Fruit fly (Drosophila melanogaster) whole organism, embryonic: ENCODE data around the gene mRRF2.
A peak's percentile ranks its signal among the peaks of the same experiment; 100 is the strongest.

Experiments used
- Bteb2 ChIP-seq: fragments of 200-800 bp; sonication (Bioruptor generic); optimal IDR thresholded peaks from 2 replicates; lab custom pipeline; 2016; ENCODE audit warnings: missing biosample characterization, missing genetic modification characterization
- CG10267 ChIP-seq: fragments of 200-800 bp; sonication (Bioruptor generic); optimal IDR thresholded peaks from 2 replicates; lab custom pipeline; 2018; ENCODE audit warnings: missing biosample characterization, mild to moderate bottlenecking, missing genetic modification characterization, moderate library complexity
- CG10366 ChIP-seq: fragments of 200-800 bp; sonication (Bioruptor generic); IDR thresholded peaks from 2 replicates; pipeline ENCODE4 v1.3.6; 2022; ENCODE audit warnings: missing biosample characterization, missing genetic modification characterization
- CG10462 ChIP-seq: fragments of 200-800 bp; sonication (Bioruptor generic); optimal IDR thresholded peaks from 2 replicates; lab custom pipeline; 2016; ENCODE audit warnings: missing biosample characterization, missing genetic modification characterization
- CG12659 ChIP-seq: fragments of 200-800 bp; sonication (Bioruptor generic); optimal IDR thresholded peaks from 3 replicates; lab custom pipeline; 2017; ENCODE audit warnings: mild to moderate bottlenecking, missing biosample characterization, missing genetic modification reagents, missing genetic modification characterization
- CG13287 ChIP-seq: fragments of 200-800 bp; sonication (Bioruptor generic); IDR thresholded peaks from 2 replicates; pipeline ENCODE4 v1.3.6; 2022; ENCODE audit warnings: missing biosample characterization, missing genetic modification characterization; ENCODE audit not compliant: partially characterized antibody
- CG14050 ChIP-seq: fragments of 200-800 bp; sonication (Bioruptor generic); IDR thresholded peaks from 3 replicates; pipeline ENCODE4 v1.3.6; 2022; ENCODE audit warnings: missing biosample characterization, missing genetic modification characterization
- CG18764 ChIP-seq: fragments of 200-800 bp; sonication (Bioruptor generic); optimal IDR thresholded peaks from 3 replicates; lab custom pipeline; 2016; ENCODE audit warnings: missing biosample characterization, missing genetic modification characterization
- CG2116 ChIP-seq: fragments of 200-800 bp; sonication (Bioruptor generic); optimal IDR thresholded peaks from 3 replicates; lab custom pipeline; 2018; ENCODE audit warnings: missing biosample characterization, mild to moderate bottlenecking, missing genetic modification characterization
- CG30403 ChIP-seq: fragments of 200-800 bp; sonication (Bioruptor generic); optimal IDR thresholded peaks from 3 replicates; lab custom pipeline; 2016; ENCODE audit warnings: missing biosample characterization, missing genetic modification characterization
- CG34376 ChIP-seq: fragments of 200-800 bp; sonication (Bioruptor generic); optimal IDR thresholded peaks from 2 replicates; lab custom pipeline; 2018; ENCODE audit warnings: missing biosample characterization, mild to moderate bottlenecking, missing genetic modification characterization
- CG3726 ChIP-seq: fragments of 200-800 bp; sonication (Bioruptor generic); IDR thresholded peaks from 3 replicates; pipeline ENCODE4, ENCODE4 v1.3.6; 2022; ENCODE audit warnings: missing biosample characterization, missing genetic modification characterization
- CG3995 ChIP-seq: fragments of 200-800 bp; sonication (Bioruptor generic); optimal IDR thresholded peaks from 3 replicates; lab custom pipeline; 2016; ENCODE audit warnings: missing biosample characterization, missing genetic modification characterization
- CG4282 ChIP-seq: fragments of 200-800 bp; sonication (Bioruptor generic); optimal IDR thresholded peaks from 2 replicates; lab custom pipeline; 2016; ENCODE audit warnings: missing biosample characterization, missing genetic modification characterization
- CG5953 ChIP-seq: fragments of 200-800 bp; sonication (Bioruptor generic); IDR thresholded peaks from 2 replicates; pipeline ENCODE4 v1.3.6; 2022; ENCODE audit warnings: missing biosample characterization, missing genetic modification characterization
- CG9797 ChIP-seq: fragments of 200-800 bp; sonication (Bioruptor generic); optimal IDR thresholded peaks from 3 replicates; lab custom pipeline; 2018; ENCODE audit warnings: missing biosample characterization, mild to moderate bottlenecking, missing genetic modification characterization
- CG9817 ChIP-seq: fragments of 200-800 bp; sonication (Bioruptor generic); optimal IDR thresholded peaks from 2 replicates; lab custom pipeline; 2018; ENCODE audit warnings: missing biosample characterization, mild to moderate bottlenecking, missing genetic modification characterization, moderate library complexity
- D19B ChIP-seq: fragments of 200-800 bp; sonication (Bioruptor generic); optimal IDR thresholded peaks from 2 replicates; lab custom pipeline; 2017; ENCODE audit warnings: missing biosample characterization, mild to moderate bottlenecking, missing genetic modification characterization
- Dip2 ChIP-seq: fragments of 200-800 bp; sonication (Bioruptor generic); IDR thresholded peaks from 2 replicates; pipeline ENCODE4 v1.3.6; 2022; ENCODE audit warnings: missing biosample characterization, missing genetic modification characterization
- Dll ChIP-seq: fragments of 200-800 bp; sonication (Bioruptor generic); IDR thresholded peaks from 4 replicates; pipeline ENCODE4 v1.3.6; 2022; ENCODE audit warnings: missing biosample characterization, missing genetic modification characterization; ENCODE audit not compliant: partially characterized antibody
- ERR ChIP-seq: fragments of 200-800 bp; sonication (Bioruptor generic); optimal IDR thresholded peaks from 2 replicates; lab custom pipeline; 2016; ENCODE audit warnings: missing biosample characterization, missing genetic modification characterization
- HLH3B ChIP-seq: fragments of 200-800 bp; sonication (Bioruptor generic); IDR thresholded peaks from 2 replicates; pipeline ENCODE4 v1.3.6; 2022; ENCODE audit warnings: missing biosample characterization, missing genetic modification characterization
- HLH4C ChIP-seq: fragments of 200-800 bp; sonication (Bioruptor generic); IDR thresholded peaks from 3 replicates; pipeline ENCODE4 v1.3.6; 2022; ENCODE audit warnings: missing biosample characterization, missing genetic modification characterization; ENCODE audit not compliant: partially characterized antibody
- HmgD ChIP-seq: fragments of 200-800 bp; sonication (Bioruptor generic); optimal IDR thresholded peaks from 3 replicates; lab custom pipeline; 2016; ENCODE audit warnings: missing biosample characterization, missing genetic modification characterization
- Kr ChIP-seq: fragments of 200-800 bp; sonication (Bioruptor generic); optimal IDR thresholded peaks from 2 replicates; lab custom pipeline; 2017; ENCODE audit warnings: missing biosample characterization, mild to moderate bottlenecking, missing genetic modification characterization
- MBD-R2 ChIP-seq: fragments of 200-800 bp; sonication (Bioruptor generic); IDR thresholded peaks from 2 replicates; pipeline ENCODE4 v1.3.6; 2022; ENCODE audit warnings: missing biosample characterization, missing genetic modification characterization
- MESR4 ChIP-seq: fragments of 200-800 bp; sonication (Bioruptor generic); optimal IDR thresholded peaks from 2 replicates; lab custom pipeline; 2018; ENCODE audit warnings: missing biosample characterization, mild to moderate bottlenecking, missing genetic modification characterization, moderate library complexity
- Ravus ChIP-seq: fragments of 200-800 bp; sonication (Bioruptor generic); IDR thresholded peaks from 2 replicates; pipeline ENCODE4 v1.3.6; 2022; ENCODE audit warnings: missing biosample characterization, missing genetic modification characterization
- Scr ChIP-seq: fragments of 200-800 bp; sonication (Bioruptor generic); IDR thresholded peaks from 2 replicates; pipeline ENCODE4 v1.3.6; 2022; ENCODE audit warnings: missing biosample characterization, missing genetic modification characterization; ENCODE audit not compliant: partially characterized antibody
- Spps ChIP-seq: fragments of 200-800 bp; sonication (Bioruptor generic); optimal IDR thresholded peaks from 2 replicates; lab custom pipeline; 2018; ENCODE audit warnings: missing biosample characterization, mild to moderate bottlenecking, missing genetic modification characterization
- Sry-δ ChIP-seq: fragments of 200-800 bp; sonication (Bioruptor generic); optimal IDR thresholded peaks from 2 replicates; lab custom pipeline; 2016; ENCODE audit warnings: missing biosample characterization, missing genetic modification characterization
- al ChIP-seq: fragments of 200-800 bp; sonication (Bioruptor generic); IDR thresholded peaks from 2 replicates; pipeline ENCODE4 v1.3.6; 2022; ENCODE audit warnings: missing biosample characterization, missing genetic modification characterization
- ara ChIP-seq: fragments of 200-800 bp; sonication (Bioruptor generic); IDR thresholded peaks from 2 replicates; pipeline ENCODE4 v1.3.6; 2022; ENCODE audit warnings: missing biosample characterization, missing genetic modification characterization
- cas ChIP-seq: fragments of 200-800 bp; sonication (Bioruptor generic); IDR thresholded peaks from 2 replicates; pipeline ENCODE4 v1.3.6; 2022; ENCODE audit warnings: missing biosample characterization, missing genetic modification characterization
- crp ChIP-seq, 2 experiments: fragments of 200-800 bp; sonication (Bioruptor generic); optimal IDR thresholded peaks; 2 replicates in 1 of 2; 3 replicates in 1 of 2; lab custom pipeline; 2017; ENCODE audit warnings: missing biosample characterization in 2 of 2, missing genetic modification characterization in 2 of 2, mild to moderate bottlenecking in 1 of 2, moderate library complexity in 1 of 2
- dm ChIP-seq: fragments of 200-800 bp; sonication (Bioruptor generic); optimal IDR thresholded peaks from 3 replicates; lab custom pipeline; 2016; ENCODE audit warnings: missing biosample characterization, missing genetic modification characterization
- dpn ChIP-seq, 2 experiments: fragments of 200-800 bp; sonication (Bioruptor generic); optimal IDR thresholded peaks; 3 replicates each; lab custom pipeline; 2016; ENCODE audit warnings: missing biosample characterization in 2 of 2, missing genetic modification characterization in 2 of 2
- ewg ChIP-seq: fragments of 200-800 bp; sonication (Bioruptor generic); optimal IDR thresholded peaks from 3 replicates; lab custom pipeline; 2017; ENCODE audit warnings: mild to moderate bottlenecking, missing biosample characterization, missing genetic modification reagents, missing genetic modification characterization
- hth ChIP-seq: fragments of >200 bp; optimal IDR thresholded peaks from 2 replicates; lab custom pipeline; 2017; ENCODE audit warnings: inconsistent platforms
- inv ChIP-seq: fragments of 200-800 bp; sonication (Bioruptor generic); IDR thresholded peaks from 2 replicates; pipeline ENCODE4 v1.3.6; 2022; ENCODE audit warnings: missing biosample characterization, missing genetic modification characterization; ENCODE audit not compliant: partially characterized antibody
- ken ChIP-seq: fragments of 200-800 bp; sonication (Bioruptor generic); IDR thresholded peaks from 3 replicates; pipeline ENCODE4 v1.3.6; 2022; ENCODE audit warnings: missing biosample characterization, missing genetic modification characterization
- oc ChIP-seq: fragments of 200-800 bp; sonication (Bioruptor generic); optimal IDR thresholded peaks from 2 replicates; lab custom pipeline; 2018; ENCODE audit warnings: missing biosample characterization, mild to moderate bottlenecking, missing genetic modification characterization, moderate library complexity
- p53 ChIP-seq: fragments of 200-800 bp; sonication (Bioruptor generic); optimal IDR thresholded peaks from 2 replicates; lab custom pipeline; 2016; ENCODE audit warnings: missing biosample characterization, missing genetic modification characterization
- pros ChIP-seq: fragments of 200-800 bp; sonication (Bioruptor generic); optimal IDR thresholded peaks from 3 replicates; lab custom pipeline; 2019; ENCODE audit warnings: missing biosample characterization, mild to moderate bottlenecking, missing genetic modification characterization, moderate library complexity
- pzg ChIP-seq: fragments of 200-800 bp; sonication (Bioruptor generic); optimal IDR thresholded peaks from 3 replicates; lab custom pipeline; 2018; ENCODE audit warnings: missing biosample characterization, mild to moderate bottlenecking, missing genetic modification characterization, moderate library complexity
- sens ChIP-seq: fragments of 200-800 bp; sonication (Bioruptor generic); peaks from one replicate; lab custom pipeline; 2016; ENCODE audit warnings: missing biosample characterization, missing genetic modification characterization
- sna ChIP-seq: fragments of 200-800 bp; sonication (Bioruptor generic); IDR thresholded peaks from 2 replicates; pipeline ENCODE4 v1.3.6; 2022; ENCODE audit warnings: missing biosample characterization, missing genetic modification characterization; ENCODE audit not compliant: partially characterized antibody
- tgo ChIP-seq: fragments of 200-800 bp; sonication (Bioruptor generic); IDR thresholded peaks from 3 replicates; pipeline ENCODE4 v1.3.6; 2022; ENCODE audit warnings: missing biosample characterization, missing genetic modification characterization
- tll ChIP-seq, 2 experiments: fragments of 200-800 bp in 1 of 2; fragments of >200 bp in 1 of 2; sonication (Bioruptor generic) in 1 of 2; optimal IDR thresholded peaks; 2 replicates each; lab custom pipeline; 2017 to 2019; ENCODE audit warnings: missing biosample characterization in 2 of 2, missing genetic modification characterization in 2 of 2, mild to moderate bottlenecking in 1 of 2, moderate library complexity in 1 of 2
- trh ChIP-seq: fragments of 200-800 bp; sonication (Bioruptor generic); optimal IDR thresholded peaks from 2 replicates; lab custom pipeline; 2016; ENCODE audit warnings: missing biosample characterization, missing genetic modification characterization
- vnd ChIP-seq: fragments of 200-800 bp; sonication (Bioruptor generic); IDR thresholded peaks from 3 replicates; pipeline ENCODE4 v1.3.6; 2022; ENCODE audit warnings: missing biosample characterization, missing genetic modification characterization; ENCODE audit not compliant: partially characterized antibody

The mRRF2 gene

dm6 chr3R:22613448-22613847 is at the start of gene mRRF2, which contains the start of gene CG31156:
Gene mRRF2 (plus strand): TSS chr3R:22613686.
Gene CG31156 (minus strand): TSS chr3R:22613656.
- TF ChIP-seq HLH4C = no peak
- peak; percentile 59; the same call in 2 of the 4 replicates for TF ChIP-seq Dll (GFP tag; lab: Robert Waterston, UW)
- no peak for TF ChIP-seq Dip2
- no peak for TF ChIP-seq trh (GFP tag; lab: Kevin White, UChicago)
- peak; percentile 5 for TF ChIP-seq pzg
- no peak for TF ChIP-seq CG5953 (GFP tag; lab: Robert Waterston, UW)
- no peak for TF ChIP-seq HmgD
- no peak for TF ChIP-seq CG10267 (tag; lab: Kevin White, UChicago)
- no peak for TF ChIP-seq tgo (GFP tag; lab: Robert Waterston, UW)
- peak; percentile 36; the same call in 1 of the 2 replicates for TF ChIP-seq Scr (GFP tag; lab: Robert Waterston, UW)
- TF ChIP-seq Bteb2 (GFP tag; lab: Kevin White, UChicago) = no peak
- TF ChIP-seq CG10462 (GFP tag; lab: Kevin White, UChicago) = no peak
- TF ChIP-seq al = no peak
- TF ChIP-seq vnd (GFP tag; lab: Robert Waterston, UW) = no peak
- no peak for TF ChIP-seq D19B
- TF ChIP-seq dm = no peak
- TF ChIP-seq MBD-R2 (GFP tag; lab: Robert Waterston, UW) = peak; percentile 45; the same call in 1 of the 2 replicates
- TF ChIP-seq sens (GFP tag; lab: Kevin White, UChicago) = no peak
- no peak for TF ChIP-seq Spps (tag; lab: Kevin White, UChicago)
- TF ChIP-seq ewg (GFP tag; lab: Kevin White, UChicago) = no peak
- peak; percentile 42 to 90 for TF ChIP-seq crp (GFP tag; optimal IDR thresholded peaks at IDR 0.05; lab: Kevin White, UChicago)
- no peak for TF ChIP-seq CG3726
- TF ChIP-seq HLH3B (GFP tag; lab: Robert Waterston, UW) = no peak
- peak; percentile 67 for TF ChIP-seq CG13287 (GFP tag; lab: Robert Waterston, UW)
- no peak for TF ChIP-seq dpn (GFP tag; optimal IDR thresholded peaks at IDR 0.05; lab: Kevin White, UChicago)
- no peak for TF ChIP-seq CG9817 (tag; lab: Kevin White, UChicago)
- TF ChIP-seq CG18764 = no peak
- no peak for TF ChIP-seq Sry-δ (GFP tag; lab: Kevin White, UChicago)
- no peak for TF ChIP-seq pros
- TF ChIP-seq CG12659 (GFP tag; lab: Kevin White, UChicago) = no peak
- no peak for TF ChIP-seq CG30403 (GFP tag; lab: Kevin White, UChicago)
- no peak for TF ChIP-seq cas
- no peak for TF ChIP-seq CG14050 (GFP tag; lab: Robert Waterston, UW)
- TF ChIP-seq CG10366 (GFP tag; lab: Robert Waterston, UW) = no peak
- no peak for TF ChIP-seq ken
- peak; percentile 83 for TF ChIP-seq CG3995
- TF ChIP-seq sna (GFP tag; lab: Robert Waterston, UW) = 0 out of 2 replicates have a peak, but pooled peaks have one; percentile 44
- no peak for TF ChIP-seq CG9797
- TF ChIP-seq ara = no peak
- TF ChIP-seq CG34376 (GFP tag; lab: Kevin White, UChicago) = no peak
- TF ChIP-seq p53 (GFP tag; lab: Kevin White, UChicago) = no peak
- peak in 1 of 2 experiments; percentile 40 for TF ChIP-seq tll (GFP tag; optimal IDR thresholded peaks at IDR 0.05; lab: Kevin White, UChicago)
- TF ChIP-seq hth (lab: Kevin White, UChicago) = no peak
- peak; percentile 18 for TF ChIP-seq CG2116 (GFP tag; lab: Kevin White, UChicago)
- no peak for TF ChIP-seq Kr (GFP tag; lab: Kevin White, UChicago)
- TF ChIP-seq Ravus = no peak
- TF ChIP-seq ERR (GFP tag; lab: Kevin White, UChicago) = no peak
- no peak for TF ChIP-seq CG4282 (GFP tag; lab: Kevin White, UChicago)
- TF ChIP-seq inv = no peak
- no peak for TF ChIP-seq oc
- peak; percentile 13 for TF ChIP-seq MESR4 (GFP tag; lab: Kevin White, UChicago)
